Fruit fly (Drosophila melanogaster): ENCODE results near the gene CG17931.

Gene CG17931

dm6 chr3R:16355393-16355943, 3.8 kb downstream of the CG17931 start (continued):
- TF ChIP-seq nom (GFP tag; optimal IDR thresholded peaks at IDR 0.05) (no peak), Mad (GFP tag; optimal IDR thresholded peaks at IDR 0.05) (no peak), en (GFP tag; optimal IDR thresholded peaks at IDR 0.05) (no peak), Rfx (GFP tag; IDR thresholded peaks at IDR 0.05) (peak; percentile 93), CTCF (GFP tag; optimal IDR thresholded peaks at IDR 0.05) (no peak), Six4 (GFP tag; optimal IDR thresholded peaks at IDR 0.05) (no peak), CG32767 (GFP tag; IDR thresholded peaks at IDR 0.05) (no peak), ac (GFP tag; optimal IDR thresholded peaks at IDR 0.05) (no peak), slbo (GFP tag; IDR thresholded peaks at IDR 0.05) (peak; percentile 83), chinmo (GFP tag; IDR thresholded peaks at IDR 0.05; ENCODE audit: partially characterized antibody) (peak; percentile 82; the same call in 2 of the 4 replicates), CG9437 (GFP tag; optimal IDR thresholded peaks at IDR 0.05) (no peak), E2f2 (GFP tag; IDR thresholded peaks at IDR 0.05) (no peak), CG33557 (GFP tag; optimal IDR thresholded peaks at IDR 0.05) (no peak), CG14965 (GFP tag; optimal IDR thresholded peaks at IDR 0.05; ENCODE audit: borderline replicate concordance) (no peak), lmd (GFP tag; IDR thresholded peaks at IDR 0.05) (peak; percentile 31; the same call in 1 of the 2 replicates), MBD-R2 (GFP tag; IDR thresholded peaks at IDR 0.05) (peak; percentile 43; the same call in 1 of the 2 replicates), Opbp (GFP tag; IDR thresholded peaks at IDR 0.05; ENCODE audit: partially characterized antibody) (no peak), CG10654 (GFP tag; optimal IDR thresholded peaks at IDR 0.05) (no peak), run (tag; optimal IDR thresholded peaks at IDR 0.05) (no peak), sc (optimal IDR thresholded peaks at IDR 0.05) (no peak), sc (GFP tag; optimal IDR thresholded peaks at IDR 0.05) (no peak), CG12659 (GFP tag; optimal IDR thresholded peaks at IDR 0.05) (peak; percentile 39), repo (GFP tag; optimal IDR thresholded peaks at IDR 0.05) (no peak), chm (GFP tag; IDR thresholded peaks at IDR 0.05) (peak; percentile 40; the same call in 1 of the 2 replicates), Ssrp (tag; optimal IDR thresholded peaks at IDR 0.05) (no peak), CG15011 (GFP tag; optimal IDR thresholded peaks at IDR 0.05) (no peak), CG10209 (GFP tag; optimal IDR thresholded peaks at IDR 0.05) (no peak), CG15479 (GFP tag; optimal IDR thresholded peaks at IDR 0.05) (no peak), Bgb (GFP tag; IDR thresholded peaks at IDR 0.05; ENCODE audit: partially characterized antibody) (no peak), CG12769 (tag; optimal IDR thresholded peaks at IDR 0.05) (peak; percentile 90), CG4282 (GFP tag; optimal IDR thresholded peaks at IDR 0.05) (no peak), h (optimal IDR thresholded peaks at IDR 0.05) (no peak), CG7963 (GFP tag; IDR thresholded peaks at IDR 0.05; ENCODE audit: partially characterized antibody) (no peak), amos (GFP tag; IDR thresholded peaks at IDR 0.05; ENCODE audit: partially characterized antibody) (no peak), az2 (GFP tag; optimal IDR thresholded peaks at IDR 0.05) (no peak), peb (GFP tag; IDR thresholded peaks at IDR 0.05) (no peak), CG18262 (tag; optimal IDR thresholded peaks at IDR 0.05) (no peak), Oaz (GFP tag; IDR thresholded peaks at IDR 0.05) (no peak), CG12391 (tag; optimal IDR thresholded peaks at IDR 0.05) (no peak), Hr39 (optimal IDR thresholded peaks at IDR 0.05) (no peak), bab2 (GFP tag; optimal IDR thresholded peaks at IDR 0.05) (no peak), Hsf (GFP tag; optimal IDR thresholded peaks at IDR 0.05) (peak; percentile 25), B-H1 (GFP tag; IDR thresholded peaks at IDR 0.05) (no peak), vnd (GFP tag; IDR thresholded peaks at IDR 0.05; ENCODE audit: partially characterized antibody) (no peak), CG6689 (GFP tag; IDR thresholded peaks at IDR 0.05) (0 out of 2 replicates have a peak, but pooled peaks have one; percentile 33), sisA (GFP tag; IDR thresholded peaks at IDR 0.05) (no peak; the same call in 1 of the 2 replicates), Hr51 (GFP tag; optimal IDR thresholded peaks at IDR 0.05) (peak in 1 of 2 experiments; percentile 10), Dek (tag; optimal IDR thresholded peaks at IDR 0.05) (peak; percentile 44), inv (GFP tag; IDR thresholded peaks at IDR 0.05; ENCODE audit: partially characterized antibody) (no peak), CkIIα-i1 (GFP tag; IDR thresholded peaks at IDR 0.05) (no peak), cwo (GFP tag; optimal IDR thresholded peaks at IDR 0.05) (peak; percentile 62)
